Fruit fly (Drosophila melanogaster) whole organism, embryonic: ENCODE results near the gene puf.

Experiments used
- Ada2b ChIP-seq: fragments of 200-800 bp; sonication (Bioruptor generic); IDR thresholded peaks from 2 replicates; pipeline ENCODE4 v1.3.6; 2022; ENCODE audit warnings: missing biosample characterization, missing genetic modification characterization
- CG10267 ChIP-seq: fragments of 200-800 bp; sonication (Bioruptor generic); optimal IDR thresholded peaks from 2 replicates; lab custom pipeline; 2018; ENCODE audit warnings: missing biosample characterization, mild to moderate bottlenecking, missing genetic modification characterization, moderate library complexity
- CG13775 ChIP-seq: fragments of 200-800 bp; sonication (Bioruptor generic); optimal IDR thresholded peaks from 3 replicates; lab custom pipeline; 2017; ENCODE audit warnings: missing biosample characterization, mild to moderate bottlenecking, missing genetic modification characterization
- CG14050 ChIP-seq: fragments of 200-800 bp; sonication (Bioruptor generic); IDR thresholded peaks from 3 replicates; pipeline ENCODE4 v1.3.6; 2022; ENCODE audit warnings: missing biosample characterization, missing genetic modification characterization
- CG14710 ChIP-seq: fragments of 200-800 bp; sonication (Bioruptor generic); optimal IDR thresholded peaks from 3 replicates; lab custom pipeline; 2019; ENCODE audit warnings: missing biosample characterization, mild to moderate bottlenecking, missing genetic modification characterization, moderate library complexity
- CG1602 ChIP-seq: fragments of 200-800 bp; sonication (Bioruptor generic); optimal IDR thresholded peaks from 3 replicates; lab custom pipeline; 2016; ENCODE audit warnings: missing biosample characterization, missing genetic modification characterization
- CG1603 ChIP-seq: fragments of 200-800 bp; sonication (Bioruptor generic); optimal IDR thresholded peaks from 2 replicates; lab custom pipeline; 2019; ENCODE audit warnings: missing biosample characterization, mild to moderate bottlenecking, missing genetic modification characterization, moderate library complexity
- CG16779 ChIP-seq: fragments of 200-800 bp; sonication (Bioruptor generic); IDR thresholded peaks from 2 replicates; pipeline ENCODE4 v1.3.6; 2022; ENCODE audit warnings: missing biosample characterization, missing genetic modification characterization
- CG16815 ChIP-seq: fragments of 200-800 bp; sonication (Bioruptor generic); optimal IDR thresholded peaks from 3 replicates; lab custom pipeline; 2017; ENCODE audit warnings: missing biosample characterization, mild to moderate bottlenecking, missing genetic modification characterization
- CG17361 ChIP-seq: fragments of 200-800 bp; sonication (Bioruptor generic); IDR thresholded peaks from 3 replicates; pipeline ENCODE4 v1.3.6; 2022; ENCODE audit warnings: missing biosample characterization, missing genetic modification characterization
- CG17385 ChIP-seq: fragments of 200-800 bp; sonication (Bioruptor generic); optimal IDR thresholded peaks from 3 replicates; lab custom pipeline; 2018; ENCODE audit warnings: missing biosample characterization, mild to moderate bottlenecking, missing genetic modification characterization
- CG2120 ChIP-seq: fragments of 200-800 bp; sonication (Bioruptor generic); optimal IDR thresholded peaks from 3 replicates; lab custom pipeline; 2016; ENCODE audit warnings: missing biosample characterization, missing genetic modification characterization
- CG2202 ChIP-seq: fragments of 200-800 bp; sonication (Bioruptor generic); optimal IDR thresholded peaks from 2 replicates; lab custom pipeline; 2018; ENCODE audit warnings: missing biosample characterization, mild to moderate bottlenecking, missing genetic modification characterization
- CG33557 ChIP-seq: fragments of 200-800 bp; sonication (Bioruptor generic); optimal IDR thresholded peaks from 2 replicates; lab custom pipeline; 2019; ENCODE audit warnings: missing biosample characterization, mild to moderate bottlenecking, missing genetic modification characterization, moderate library complexity
- CG6813 ChIP-seq: fragments of 200-800 bp; sonication (Bioruptor generic); optimal IDR thresholded peaks from 2 replicates; lab custom pipeline; 2017; ENCODE audit warnings: missing biosample characterization, missing genetic modification characterization, mild to moderate bottlenecking, moderate library complexity, missing genetic modification reagents
- CG7963 ChIP-seq: fragments of 200-800 bp; sonication (Bioruptor generic); IDR thresholded peaks from 3 replicates; pipeline ENCODE4 v1.3.6; 2022; ENCODE audit warnings: missing biosample characterization, missing genetic modification characterization; ENCODE audit not compliant: partially characterized antibody
- CG7987 ChIP-seq: fragments of 200-800 bp; sonication (Bioruptor generic); optimal IDR thresholded peaks from 2 replicates; lab custom pipeline; 2018; ENCODE audit warnings: missing biosample characterization, mild to moderate bottlenecking, missing genetic modification characterization, moderate library complexity
- CHES-1-like ChIP-seq: fragments of 200-800 bp; sonication (Bioruptor generic); optimal IDR thresholded peaks from 2 replicates; lab custom pipeline; 2016; ENCODE audit warnings: missing biosample characterization, missing genetic modification characterization
- CTCF ChIP-seq: fragments of 200-800 bp; sonication (Bioruptor generic); optimal IDR thresholded peaks from 2 replicates; lab custom pipeline; 2017; ENCODE audit warnings: missing biosample characterization, mild to moderate bottlenecking, missing genetic modification characterization, moderate library complexity
- Chrac-16 ChIP-seq: fragments of 200-800 bp; sonication (Bioruptor generic); optimal IDR thresholded peaks from 3 replicates; lab custom pipeline; 2016; ENCODE audit warnings: missing biosample characterization, missing genetic modification characterization
- CrebB ChIP-seq: fragments of 200-800 bp; sonication (Bioruptor generic); optimal IDR thresholded peaks from 3 replicates; lab custom pipeline; 2018; ENCODE audit warnings: missing biosample characterization, mild to moderate bottlenecking, missing genetic modification characterization
- D19A ChIP-seq: fragments of 200-800 bp; optimal IDR thresholded peaks from 3 replicates; lab custom pipeline; 2019; ENCODE audit warnings: missing biosample characterization, mild to moderate bottlenecking, missing genetic modification characterization, moderate library complexity
- E2f2 ChIP-seq: fragments of 200-800 bp; sonication (Bioruptor generic); IDR thresholded peaks from 2 replicates; pipeline ENCODE4 v1.3.6; 2022; ENCODE audit warnings: missing biosample characterization, missing genetic modification characterization
- HLHmδ ChIP-seq: fragments of 200-800 bp; sonication (Bioruptor generic); optimal IDR thresholded peaks from 2 replicates; lab custom pipeline; 2018; ENCODE audit warnings: missing biosample characterization, mild to moderate bottlenecking, missing genetic modification characterization, moderate library complexity
- Hr39 ChIP-seq: fragments of >200 bp; optimal IDR thresholded peaks from 2 replicates; lab custom pipeline; 2017
- Jarid2 ChIP-seq: fragments of 200-800 bp; sonication (Bioruptor generic); optimal IDR thresholded peaks from 3 replicates; lab custom pipeline; 2017; ENCODE audit warnings: mild to moderate bottlenecking, missing biosample characterization, missing genetic modification reagents, missing genetic modification characterization
- PHDP ChIP-seq: fragments of 200-800 bp; sonication (Bioruptor generic); optimal IDR thresholded peaks from 3 replicates; lab custom pipeline; 2018; ENCODE audit warnings: missing biosample characterization, mild to moderate bottlenecking, missing genetic modification characterization, moderate library complexity
- Pdp1 ChIP-seq, 2 experiments: fragments of 200-800 bp; sonication (Bioruptor generic); optimal IDR thresholded peaks; 3 replicates each; lab custom pipeline; 2016; ENCODE audit warnings: missing biosample characterization in 2 of 2, missing genetic modification characterization in 2 of 2, mild to moderate bottlenecking in 1 of 2, moderate library complexity in 1 of 2
- Side ChIP-seq: fragments of 200-800 bp; sonication (Bioruptor generic); optimal IDR thresholded peaks from 2 replicates; lab custom pipeline; 2016; ENCODE audit warnings: missing biosample characterization, missing genetic modification characterization
- Stat92E ChIP-seq, 3 experiments: fragments of >200 bp in 2 of 3; fragments of 200-800 bp in 1 of 3; sonication (Bioruptor generic) in 1 of 3; optimal IDR thresholded peaks; 2 replicates each; lab custom pipeline; 2017 to 2019; ENCODE audit warnings: missing biosample characterization in 3 of 3, missing genetic modification characterization in 3 of 3, mild to moderate bottlenecking in 1 of 3, moderate library complexity in 1 of 3
- ase ChIP-seq: fragments of 200-800 bp; sonication (Bioruptor generic); IDR thresholded peaks from 3 replicates; pipeline ENCODE4 v1.3.6; 2022; ENCODE audit warnings: missing biosample characterization, missing genetic modification characterization
- cato ChIP-seq: fragments of 200-800 bp; sonication (Bioruptor generic); optimal IDR thresholded peaks from 2 replicates; lab custom pipeline; 2016; ENCODE audit warnings: missing biosample characterization, missing genetic modification characterization, borderline replicate concordance
- crp ChIP-seq, 2 experiments: fragments of 200-800 bp; sonication (Bioruptor generic); optimal IDR thresholded peaks; 2 replicates in 1 of 2; 3 replicates in 1 of 2; lab custom pipeline; 2017; ENCODE audit warnings: missing biosample characterization in 2 of 2, missing genetic modification characterization in 2 of 2, mild to moderate bottlenecking in 1 of 2, moderate library complexity in 1 of 2
- emc ChIP-seq: fragments of 200-800 bp; sonication (Bioruptor generic); optimal IDR thresholded peaks from 2 replicates; lab custom pipeline; 2016; ENCODE audit warnings: missing biosample characterization, missing genetic modification characterization
- eyg ChIP-seq: fragments of 200-800 bp; sonication (Bioruptor generic); optimal IDR thresholded peaks from 3 replicates; lab custom pipeline; 2016; ENCODE audit warnings: missing biosample characterization, missing genetic modification characterization
- fru ChIP-seq: fragments of >200 bp; optimal IDR thresholded peaks from 2 replicates; lab custom pipeline; 2017
- hbn ChIP-seq: fragments of 200-800 bp; sonication (Bioruptor generic); IDR thresholded peaks from 2 replicates; pipeline ENCODE4 v1.3.6; 2022; ENCODE audit warnings: missing biosample characterization, missing genetic modification characterization; ENCODE audit not compliant: partially characterized antibody
- hkb ChIP-seq, 2 experiments: fragments of 200-800 bp in 1 of 2; fragments of >200 bp in 1 of 2; sonication (Bioruptor generic) in 1 of 2; IDR thresholded peaks in 1 of 2; optimal IDR thresholded peaks in 1 of 2; 2 replicates each; pipeline versions ENCODE4 v1.3.6 to Lab custom; 2017 to 2022; ENCODE audit warnings: missing biosample characterization in 1 of 2, missing genetic modification characterization in 1 of 2
- klu ChIP-seq: fragments of 200-800 bp; sonication (Bioruptor generic); IDR thresholded peaks from 2 replicates; pipeline ENCODE4 v1.3.6; 2022; ENCODE audit warnings: missing biosample characterization, missing genetic modification characterization
- lab ChIP-seq: fragments of 200-800 bp; sonication (Bioruptor generic); optimal IDR thresholded peaks from 3 replicates; lab custom pipeline; 2017; ENCODE audit warnings: missing biosample characterization, missing genetic modification characterization, mild to moderate bottlenecking, moderate library complexity, missing genetic modification reagents
- maf-S ChIP-seq: fragments of 200-800 bp; sonication (Bioruptor generic); optimal IDR thresholded peaks from 2 replicates; lab custom pipeline; 2016; ENCODE audit warnings: missing biosample characterization, missing genetic modification characterization
- mam ChIP-seq: fragments of 200-800 bp; sonication (Bioruptor generic); optimal IDR thresholded peaks from 3 replicates; lab custom pipeline; 2016; ENCODE audit warnings: missing biosample characterization, missing genetic modification characterization
- nau ChIP-seq: fragments of 200-800 bp; sonication (Bioruptor generic); optimal IDR thresholded peaks from 3 replicates; lab custom pipeline; 2017; ENCODE audit warnings: missing biosample characterization, mild to moderate bottlenecking, missing genetic modification characterization, missing genetic modification reagents
- nom ChIP-seq: fragments of 200-800 bp; sonication (Bioruptor generic); optimal IDR thresholded peaks from 2 replicates; lab custom pipeline; 2017; ENCODE audit warnings: missing biosample characterization, missing genetic modification characterization, mild to moderate bottlenecking, moderate library complexity, missing genetic modification reagents
- phol ChIP-seq: fragments of 200-800 bp; sonication (Bioruptor generic); optimal IDR thresholded peaks from 3 replicates; lab custom pipeline; 2018; ENCODE audit warnings: missing biosample characterization, mild to moderate bottlenecking, missing genetic modification characterization, moderate library complexity
- sd ChIP-seq: fragments of 200-800 bp; sonication (Bioruptor generic); optimal IDR thresholded peaks from 3 replicates; lab custom pipeline; 2018; ENCODE audit warnings: missing biosample characterization, mild to moderate bottlenecking, missing genetic modification characterization, moderate library complexity
- stwl ChIP-seq: fragments of 200-800 bp; sonication (Bioruptor generic); optimal IDR thresholded peaks from 3 replicates; lab custom pipeline; 2018; ENCODE audit warnings: missing biosample characterization, mild to moderate bottlenecking, missing genetic modification characterization, moderate library complexity
- tll ChIP-seq, 2 experiments: fragments of 200-800 bp in 1 of 2; fragments of >200 bp in 1 of 2; sonication (Bioruptor generic) in 1 of 2; optimal IDR thresholded peaks; 2 replicates each; lab custom pipeline; 2017 to 2019; ENCODE audit warnings: missing biosample characterization in 2 of 2, missing genetic modification characterization in 2 of 2, mild to moderate bottlenecking in 1 of 2, moderate library complexity in 1 of 2
- twi ChIP-seq: fragments of 200-800 bp; optimal IDR thresholded peaks from 2 replicates; lab custom pipeline; 2019; ENCODE audit warnings: missing biosample characterization, mild to moderate bottlenecking, missing genetic modification characterization, moderate library complexity
- unpg ChIP-seq: fragments of 200-800 bp; sonication (Bioruptor generic); optimal IDR thresholded peaks from 3 replicates; lab custom pipeline; 2018; ENCODE audit warnings: missing biosample characterization, mild to moderate bottlenecking, missing genetic modification characterization, moderate library complexity

Gene puf

dm6 chr3R:24586453-24586886, 63.4 kb downstream of the puf start (continued):
- TF ChIP-seq ase (GFP tag; lab: Robert Waterston, UW) (no peak), D19A (peak; percentile 10), CG7987 (peak; percentile 46), CG2202 (tag; lab: Kevin White, UChicago) (no peak), Pdp1 (GFP tag; optimal IDR thresholded peaks at IDR 0.05; lab: Kevin White, UChicago) (peak in 1 of 2 experiments; percentile 45), Hr39 (lab: Kevin White, UChicago) (no peak), nom (GFP tag; lab: Kevin White, UChicago) (peak; percentile 73), maf-S (GFP tag; lab: Kevin White, UChicago) (no peak), Side (GFP tag; lab: Kevin White, UChicago) (peak; percentile 37), Jarid2 (GFP tag; lab: Kevin White, UChicago) (no peak), CG14710 (tag; lab: Kevin White, UChicago) (peak; percentile 31), CG16779 (GFP tag; lab: Robert Waterston, UW) (no peak), Ada2b (no peak), CG10267 (tag; lab: Kevin White, UChicago) (peak; percentile 38), lab (peak; percentile 72), CG17361 (GFP tag; lab: Robert Waterston, UW) (no peak), Chrac-16 (GFP tag; lab: Kevin White, UChicago) (no peak), tll (GFP tag; optimal IDR thresholded peaks at IDR 0.05; lab: Kevin White, UChicago) (peak in 1 of 2 experiments; percentile 31), mam (GFP tag; lab: Kevin White, UChicago) (peak; percentile 3), fru (lab: Kevin White, UChicago) (peak; percentile 61), eyg (peak; percentile 37), CG33557 (GFP tag; lab: Kevin White, UChicago) (peak; percentile 14), CG14050 (no peak), PHDP (no peak), unpg (GFP tag; lab: Kevin White, UChicago) (no peak), Stat92E (GFP tag; optimal IDR thresholded peaks at IDR 0.05; lab: Kevin White, UChicago) (no peak), sd (peak; percentile 100), CG1603 (tag; lab: Kevin White, UChicago) (peak; percentile 43), CG6813 (GFP tag; lab: Kevin White, UChicago) (peak; percentile 7), CG2120 (GFP tag; lab: Kevin White, UChicago) (peak; percentile 39), emc (no peak), CHES-1-like (GFP tag; lab: Kevin White, UChicago) (peak; percentile 57), CG13775 (no peak), twi (tag; lab: Kevin White, UChicago) (peak; percentile 40), CG17385 (GFP tag; lab: Kevin White, UChicago) (peak; percentile 19), hbn (GFP tag; lab: Robert Waterston, UW) (no peak), nau (peak; percentile 6), E2f2 (GFP tag; lab: Robert Waterston, UW) (no peak), CG7963 (no peak), CG1602 (GFP tag; lab: Kevin White, UChicago) (no peak), CG16815 (GFP tag; lab: Kevin White, UChicago) (no peak), CrebB (tag; lab: Kevin White, UChicago) (peak; percentile 44), HLHmδ (GFP tag; lab: Kevin White, UChicago) (peak; percentile 30), phol (tag; lab: Kevin White, UChicago) (peak; percentile 43), klu (GFP tag; lab: Robert Waterston, UW) (no peak), CTCF (GFP tag; lab: Kevin White, UChicago) (peak; percentile 76), hkb (optimal IDR thresholded peaks at IDR 0.05; lab: Kevin White, UChicago) (no peak), hkb (GFP tag; IDR thresholded peaks at IDR 0.05; lab: Robert Waterston, UW) (no peak), stwl (tag; lab: Kevin White, UChicago) (peak; percentile 58), crp (GFP tag; optimal IDR thresholded peaks at IDR 0.05; lab: Kevin White, UChicago) (peak; percentile 92 to 99), cato (GFP tag; lab: Kevin White, UChicago) (no peak)
